Worm (Caenorhabditis elegans) whole organism, mixed stage, embryonic: ENCODE results near the gene B0454.8.

Source experiments
- M03D4.4 ChIP-seq: sonication (generic microtip); optimal IDR thresholded peaks from 2 replicates; lab custom pipeline; 2017; ENCODE audit warnings: mild to moderate bottlenecking, missing genetic modification characterization, missing compliant biosample characterization
- bed-3 ChIP-seq: fragments of 200-800 bp; sonication (Bioruptor generic); optimal IDR thresholded peaks from 3 replicates; lab custom pipeline; 2018; ENCODE audit warnings: mild to moderate bottlenecking, missing genetic modification characterization, moderate library complexity, missing compliant biosample characterization
- blmp-1 ChIP-seq: fragments of 150-350 bp; optimal IDR thresholded peaks from 2 replicates; lab custom pipeline; 2014; ENCODE audit warnings: missing biosample characterization, missing genetic modification characterization
- ceh-39 ChIP-seq: fragments of 150-350 bp; optimal IDR thresholded peaks from 2 replicates; lab custom pipeline; 2014; ENCODE audit warnings: missing biosample characterization, missing genetic modification characterization
- ceh-43 ChIP-seq: fragments of 200-800 bp; sonication (Bioruptor generic); optimal IDR thresholded peaks from 2 replicates; lab custom pipeline; 2018; ENCODE audit warnings: mild to moderate bottlenecking, missing genetic modification characterization, moderate library complexity, missing compliant biosample characterization
- ceh-83 ChIP-seq: fragments of 200-800 bp; sonication (Bioruptor generic); optimal IDR thresholded peaks from 2 replicates; lab custom pipeline; 2018; ENCODE audit warnings: mild to moderate bottlenecking, missing genetic modification characterization, missing compliant biosample characterization
- ces-1 ChIP-seq: fragments of 150-350 bp; optimal IDR thresholded peaks from 2 replicates; lab custom pipeline; 2014; ENCODE audit warnings: missing biosample characterization, missing genetic modification reagents, missing genetic modification characterization
- drap-1 ChIP-seq: fragments of 200-800 bp; sonication (Bioruptor generic); optimal IDR thresholded peaks from 3 replicates; lab custom pipeline; 2018; ENCODE audit warnings: mild to moderate bottlenecking, missing genetic modification characterization, missing compliant biosample characterization
- elt-1 ChIP-seq: sonication (generic microtip); optimal IDR thresholded peaks from 2 replicates; lab custom pipeline; 2017; ENCODE audit warnings: missing genetic modification characterization, mild to moderate bottlenecking, missing compliant biosample characterization, antibody characterized with exemption, moderate library complexity, borderline replicate concordance; ENCODE audit not compliant: insufficient read depth
- elt-3 ChIP-seq: fragments of 150-350 bp; optimal IDR thresholded peaks from 2 replicates; lab custom pipeline; 2014; ENCODE audit warnings: missing biosample characterization, missing genetic modification characterization
- flh-1 ChIP-seq: fragments of 200-800 bp; sonication (Bioruptor generic); optimal IDR thresholded peaks from 2 replicates; lab custom pipeline; 2018; ENCODE audit warnings: mild to moderate bottlenecking, missing genetic modification characterization, moderate library complexity, missing compliant biosample characterization
- hlh-1 ChIP-seq: fragments of 150-350 bp; optimal IDR thresholded peaks from 2 replicates; lab custom pipeline; 2014; ENCODE audit warnings: missing biosample characterization, missing genetic modification reagents, missing genetic modification characterization
- lin-13 ChIP-seq: fragments of 150-350 bp; optimal IDR thresholded peaks from 2 replicates; lab custom pipeline; 2014; ENCODE audit warnings: missing biosample characterization, missing genetic modification characterization
- lsy-2 ChIP-seq: fragments of 150-350 bp; optimal IDR thresholded peaks from 2 replicates; lab custom pipeline; 2014; ENCODE audit warnings: missing biosample characterization, missing genetic modification characterization
- mab-5 ChIP-seq: fragments of 150-350 bp; optimal IDR thresholded peaks from 2 replicates; lab custom pipeline; 2014; ENCODE audit warnings: missing biosample characterization, missing genetic modification characterization
- mep-1 ChIP-seq: fragments of 150-350 bp; optimal IDR thresholded peaks from 2 replicates; lab custom pipeline; 2017; ENCODE audit warnings: missing biosample characterization, missing genetic modification reagents, missing genetic modification characterization, inconsistent platforms
- mls-2 ChIP-seq: sonication (generic microtip); optimal IDR thresholded peaks from 2 replicates; lab custom pipeline; 2016; ENCODE audit warnings: mild to moderate bottlenecking, missing genetic modification characterization, moderate library complexity, missing compliant biosample characterization
- nhr-12 ChIP-seq: fragments of 150-350 bp; optimal IDR thresholded peaks from 2 replicates; lab custom pipeline; 2014; ENCODE audit warnings: missing biosample characterization, missing genetic modification characterization
- nhr-2 ChIP-seq: fragments of 150-350 bp; optimal IDR thresholded peaks from 2 replicates; lab custom pipeline; 2014; ENCODE audit warnings: missing biosample characterization, missing genetic modification characterization
- nhr-237 ChIP-seq: fragments of 150-350 bp; optimal IDR thresholded peaks from 2 replicates; lab custom pipeline; 2014; ENCODE audit warnings: missing biosample characterization, missing genetic modification characterization
- nhr-28 ChIP-seq: fragments of 150-350 bp; optimal IDR thresholded peaks from 2 replicates; lab custom pipeline; 2014; ENCODE audit warnings: missing biosample characterization, missing genetic modification characterization
- nhr-76 ChIP-seq: sonication (generic microtip); optimal IDR thresholded peaks from 2 replicates; lab custom pipeline; 2017; ENCODE audit warnings: missing biosample characterization, missing genetic modification characterization
- pha-4 ChIP-seq: fragments of 150-350 bp; optimal IDR thresholded peaks from 2 replicates; lab custom pipeline; 2018; ENCODE audit warnings: missing biosample characterization, missing genetic modification reagents, missing genetic modification characterization
- sem-2 ChIP-seq: fragments of 200-800 bp; sonication (Bioruptor generic); optimal IDR thresholded peaks from 2 replicates; lab custom pipeline; 2018; ENCODE audit warnings: mild to moderate bottlenecking, missing genetic modification characterization, missing compliant biosample characterization
- snpc-4 ChIP-seq: fragments of 150-350 bp; optimal IDR thresholded peaks from 2 replicates; lab custom pipeline; 2014; ENCODE audit warnings: missing biosample characterization, missing genetic modification characterization
- sptf-1 ChIP-seq: sonication (generic microtip); optimal IDR thresholded peaks from 2 replicates; lab custom pipeline; 2017; ENCODE audit warnings: mild to moderate bottlenecking, missing genetic modification characterization, moderate library complexity, missing compliant biosample characterization
- tbx-8 ChIP-seq: fragments of 200-800 bp; sonication (Bioruptor generic); optimal IDR thresholded peaks from 2 replicates; lab custom pipeline; 2018; ENCODE audit warnings: mild to moderate bottlenecking, missing genetic modification characterization, moderate library complexity, missing compliant biosample characterization
- unc-120 ChIP-seq: sonication (generic microtip); optimal IDR thresholded peaks from 2 replicates; lab custom pipeline; 2017; ENCODE audit warnings: missing genetic modification characterization, missing compliant biosample characterization; ENCODE audit not compliant: poor library complexity, severe bottlenecking
- unc-39 ChIP-seq: fragments of 150-350 bp; optimal IDR thresholded peaks from 2 replicates; lab custom pipeline; 2014; ENCODE audit warnings: missing biosample characterization, missing genetic modification characterization
- unc-62 ChIP-seq: fragments of 150-350 bp; optimal IDR thresholded peaks from 2 replicates; lab custom pipeline; 2014; ENCODE audit warnings: missing biosample characterization, missing genetic modification reagents, missing genetic modification characterization
- zip-8 ChIP-seq: fragments of 150-350 bp; optimal IDR thresholded peaks from 2 replicates; lab custom pipeline; 2014; ENCODE audit warnings: missing biosample characterization, missing genetic modification characterization
- ztf-11 ChIP-seq: fragments of 150-350 bp; optimal IDR thresholded peaks from 2 replicates; lab custom pipeline; 2014; ENCODE audit warnings: missing biosample characterization, missing genetic modification characterization

The B0454.8 gene

ce11 chrII:3068646-3069045 is 25.4 kb upstream of the B0454.8 start:
- no peak for TF ChIP-seq nhr-237 (tag; lab: Kevin White, UChicago)
- no peak for TF ChIP-seq ztf-11
- no peak for TF ChIP-seq unc-62 (GFP tag; lab: Kevin White, UChicago)
- TF ChIP-seq ceh-43 = no peak
- TF ChIP-seq hlh-1 (tag; lab: Kevin White, UChicago) = no peak
- no peak for TF ChIP-seq M03D4.4 (tag; lab: Kevin White, UChicago)
- no peak for TF ChIP-seq mab-5
- TF ChIP-seq drap-1 (GFP tag; lab: Kevin White, UChicago) = no peak
- no peak for TF ChIP-seq ceh-83 (GFP tag; lab: Kevin White, UChicago)
- TF ChIP-seq nhr-28 (tag; lab: Kevin White, UChicago) = no peak
- TF ChIP-seq nhr-76 (tag; lab: Kevin White, UChicago) = no peak
- no peak for TF ChIP-seq lsy-2
- no peak for TF ChIP-seq flh-1 (GFP tag; lab: Kevin White, UChicago)

- TF ChIP-seq tbx-8 (GFP tag; lab: Kevin White, UChicago) (no peak), drap-1 (GFP tag; lab: Kevin White, UChicago) (no peak), ceh-39 (no peak), elt-1 (tag; lab: Kevin White, UChicago) (no peak), ztf-11 (no peak), nhr-76 (tag; lab: Kevin White, UChicago) (no peak), nhr-237 (tag; lab: Kevin White, UChicago) (no peak), bed-3 (GFP tag; lab: Kevin White, UChicago) (no peak), snpc-4 (tag; lab: Kevin White, UChicago) (no peak), unc-120 (no peak), nhr-12 (tag; lab: Kevin White, UChicago) (no peak), nhr-2 (tag; lab: Kevin White, UChicago) (no peak)
These were observed 24.6 kb upstream of the B0454.8 start for ce11 chrII:3067896-3068295.

ce11 chrII:3067447-3067846 is 24.2 kb upstream of the B0454.8 start:
- TF ChIP-seq flh-1 (GFP tag; lab: Kevin White, UChicago) (no peak), unc-39 (tag; lab: Kevin White, UChicago) (no peak), ceh-39 (no peak), mep-1 (tag; lab: Kevin White, UChicago) (no peak), nhr-76 (tag; lab: Kevin White, UChicago) (no peak), ces-1 (GFP tag; lab: Kevin White, UChicago) (no peak), hlh-1 (tag; lab: Kevin White, UChicago) (no peak), lin-13 (tag; lab: Kevin White, UChicago) (no peak), unc-62 (GFP tag; lab: Kevin White, UChicago) (no peak), elt-1 (tag; lab: Kevin White, UChicago) (no peak), unc-120 (no peak), M03D4.4 (tag; lab: Kevin White, UChicago) (no peak), lsy-2 (no peak), nhr-12 (tag; lab: Kevin White, UChicago) (no peak), nhr-237 (tag; lab: Kevin White, UChicago) (no peak), mls-2 (no peak), elt-3 (tag; lab: Kevin White, UChicago) (no peak), mab-5 (no peak)

- no peak for TF ChIP-seq mep-1 (tag; lab: Kevin White, UChicago)
- no peak for TF ChIP-seq lsy-2
- no peak for TF ChIP-seq bed-3 (GFP tag; lab: Kevin White, UChicago)
- TF ChIP-seq ztf-11 = no peak
- no peak for TF ChIP-seq elt-1 (tag; lab: Kevin White, UChicago)
- TF ChIP-seq flh-1 (GFP tag; lab: Kevin White, UChicago) = no peak
- TF ChIP-seq M03D4.4 (tag; lab: Kevin White, UChicago) = no peak
These were observed 23.1 kb upstream of the B0454.8 start for ce11 chrII:3066401-3066800.

- TF ChIP-seq drap-1 (GFP tag; lab: Kevin White, UChicago) = no peak
- TF ChIP-seq blmp-1 (tag; lab: Kevin White, UChicago) = no peak
- TF ChIP-seq mab-5 = no peak
- TF ChIP-seq ceh-39 = no peak
- no peak for TF ChIP-seq nhr-12 (tag; lab: Kevin White, UChicago)
These were observed 21.8 kb upstream of the B0454.8 start for ce11 chrII:3065086-3065485.

ce11 chrII:3064631-3065030 is 21.4 kb upstream of the B0454.8 start:
- TF ChIP-seq sptf-1 (tag; lab: Kevin White, UChicago) (no peak), drap-1 (GFP tag; lab: Kevin White, UChicago) (no peak), ztf-11 (no peak), ceh-39 (no peak), elt-1 (tag; lab: Kevin White, UChicago) (no peak), nhr-2 (tag; lab: Kevin White, UChicago) (no peak), pha-4 (tag; lab: Kevin White, UChicago) (no peak), zip-8 (tag; lab: Kevin White, UChicago) (no peak), sem-2 (no peak)
